Fruit fly (Drosophila melanogaster) S2 (cell line): ENCODE data around the gene CG6749.

Source experiments
- CG8478 ChIP-seq: fragments of >200 bp; optimal IDR thresholded peaks from 2 replicates; lab custom pipeline; 2018
- CTCF ChIP-seq, 2 experiments: fragments of >200 bp; optimal IDR thresholded peaks; 2 replicates each; lab custom pipeline; 2018

Gene CG6749

DNA sequence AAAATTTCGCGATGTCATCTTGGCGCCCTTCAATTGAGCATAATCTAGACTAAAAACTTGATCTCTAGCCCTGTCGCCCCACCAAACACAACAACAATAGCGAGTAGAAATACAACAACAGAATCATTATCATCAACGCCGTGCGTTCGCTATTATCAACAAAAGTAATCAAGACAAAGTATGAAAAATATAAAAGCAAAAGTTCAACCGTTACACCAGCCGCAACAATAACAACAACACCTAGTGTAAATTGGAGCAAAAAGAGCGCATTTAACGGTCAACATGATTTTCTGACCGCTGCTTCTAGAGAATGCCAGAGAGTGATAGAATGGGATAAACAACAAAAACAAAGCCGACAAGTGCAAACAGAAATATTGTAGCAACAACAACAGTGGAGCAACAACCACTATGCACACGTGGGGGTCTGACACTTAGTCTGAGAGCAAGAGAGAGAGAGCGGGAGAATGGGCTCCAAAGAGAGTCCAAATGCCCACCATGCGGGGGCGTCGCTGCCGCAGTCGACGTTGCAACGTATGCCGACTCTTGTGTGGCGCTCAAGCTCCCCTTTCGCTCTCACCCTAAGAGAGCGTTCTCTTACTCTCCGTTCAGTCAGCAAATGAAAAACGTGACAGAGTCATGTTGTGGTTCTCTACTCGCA, 41.2 kb downstream of the CG6749 start:
- no peak for TF ChIP-seq CTCF (optimal IDR thresholded peaks at IDR 0.05; lab: Kevin White, UChicago)
- TF ChIP-seq CG8478 (lab: Kevin White, UChicago): no peak

DNA sequence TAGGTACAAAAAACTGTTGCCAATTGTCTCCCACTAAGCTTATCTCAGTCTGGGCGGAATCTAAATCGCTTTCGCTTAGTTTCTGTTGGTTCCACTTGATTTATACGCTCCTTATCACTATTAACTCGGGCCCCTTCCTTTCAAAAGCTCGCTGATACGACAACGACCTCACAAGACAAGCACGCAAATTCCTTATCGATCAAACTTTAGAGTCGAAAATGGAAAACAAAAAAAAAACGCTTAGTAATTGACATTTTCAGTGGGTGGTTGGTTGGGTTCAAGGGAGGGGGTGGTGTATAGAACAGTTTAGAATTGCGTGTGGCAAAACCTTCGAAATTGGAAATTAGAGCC, 42.2 kb downstream of the CG6749 start:
- TF ChIP-seq CTCF (optimal IDR thresholded peaks at IDR 0.05; lab: Kevin White, UChicago) (no peak), CG8478 (lab: Kevin White, UChicago) (no peak)

DNA sequence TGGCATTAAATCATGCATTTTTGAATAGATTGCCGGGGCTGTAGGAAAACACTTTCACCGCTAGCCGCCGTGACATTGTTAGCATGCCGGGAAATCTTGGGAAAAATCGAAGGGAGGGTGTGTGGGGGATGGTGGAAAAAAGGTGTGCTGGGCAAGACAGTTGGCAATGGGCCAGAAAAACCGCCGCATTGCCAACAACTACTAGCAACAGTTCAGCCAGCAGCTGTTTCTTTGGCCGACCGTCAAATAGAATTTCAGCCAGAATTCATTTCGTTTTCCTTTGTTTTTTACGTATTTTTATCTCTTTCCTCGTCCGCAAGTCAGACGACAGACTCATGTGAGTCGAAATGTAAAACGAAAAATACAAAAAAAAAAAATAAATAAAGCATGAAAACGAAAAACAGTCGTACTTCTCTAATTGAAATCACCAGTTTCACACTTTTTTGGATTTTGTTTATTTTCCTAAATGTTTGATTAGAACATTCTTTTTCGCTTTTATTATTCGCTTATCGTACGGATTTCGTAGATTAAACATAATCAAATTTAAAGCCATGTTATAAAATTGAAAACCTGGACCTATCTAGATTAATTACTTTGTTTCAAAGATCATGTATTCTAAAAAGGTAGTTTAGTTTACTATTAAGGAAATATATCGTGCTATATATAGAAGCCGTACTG, 42.7 kb downstream of the CG6749 start:
- TF ChIP-seq CG8478 (lab: Kevin White, UChicago): no peak
- no peak for TF ChIP-seq CTCF (optimal IDR thresholded peaks at IDR 0.05; lab: Kevin White, UChicago)

DNA sequence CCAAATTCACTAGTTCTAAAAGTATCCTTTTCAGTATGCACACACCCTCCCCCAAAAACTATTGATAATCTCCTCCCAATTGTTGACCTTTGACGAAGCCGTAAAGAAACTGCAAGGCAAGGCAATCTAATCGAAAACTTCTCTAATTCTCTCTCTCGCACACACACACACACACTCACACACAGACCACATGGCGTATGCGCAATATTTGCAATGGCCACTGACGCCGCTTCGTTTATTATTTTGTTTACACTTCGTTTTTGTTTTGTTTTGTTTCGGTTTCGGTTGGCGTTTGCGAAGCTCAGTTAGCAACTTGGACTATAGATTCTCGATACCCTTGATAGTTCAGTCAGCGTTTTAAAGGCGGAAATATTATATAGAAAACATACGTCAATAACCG, 43.8 kb downstream of the CG6749 start:
- TF ChIP-seq CG8478 (lab: Kevin White, UChicago) (no peak), CTCF (optimal IDR thresholded peaks at IDR 0.05; lab: Kevin White, UChicago) (no peak)

DNA sequence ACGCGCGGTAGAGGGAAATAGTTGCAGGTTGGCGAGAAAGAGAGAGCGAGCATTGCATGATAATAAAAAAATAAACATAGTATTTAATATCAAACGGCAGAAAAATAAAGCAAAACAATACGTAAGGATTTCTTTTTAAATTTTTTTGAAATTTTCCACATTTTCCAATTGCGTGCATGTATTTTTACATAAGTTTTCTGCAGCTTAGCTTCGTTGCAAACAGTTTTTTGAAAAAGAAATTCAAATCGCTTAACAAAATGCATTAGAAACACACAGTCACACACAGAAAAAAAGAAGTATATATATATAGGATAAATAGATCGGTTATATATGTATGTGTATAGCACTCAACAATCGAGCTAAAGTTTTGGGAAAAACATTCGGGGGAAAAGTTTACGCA, 44.9 kb downstream of the CG6749 start:
- TF ChIP-seq CG8478 (lab: Kevin White, UChicago) (no peak), CTCF (optimal IDR thresholded peaks at IDR 0.05; lab: Kevin White, UChicago) (no peak)

DNA sequence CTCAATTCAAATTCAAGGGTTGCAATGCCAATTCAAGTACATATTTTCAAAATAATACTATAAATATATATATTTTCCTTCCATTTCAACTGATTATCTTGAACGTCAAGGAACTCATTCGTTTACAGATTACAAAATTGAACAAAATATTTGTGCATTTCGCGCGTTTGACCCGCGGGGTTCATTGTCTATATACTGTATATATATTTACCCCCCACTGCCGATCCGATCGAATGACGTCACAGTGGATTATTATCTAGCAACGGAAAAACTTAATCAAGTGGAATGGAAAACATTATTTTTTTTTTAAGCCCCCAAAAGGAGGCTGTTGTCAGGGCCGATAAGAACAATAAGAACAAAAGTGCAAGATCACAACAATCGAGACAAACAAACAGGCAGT, 46.1 kb downstream of the CG6749 start:
- no peak for TF ChIP-seq CG8478 (lab: Kevin White, UChicago)
- TF ChIP-seq CTCF (optimal IDR thresholded peaks at IDR 0.05; lab: Kevin White, UChicago): no peak

DNA sequence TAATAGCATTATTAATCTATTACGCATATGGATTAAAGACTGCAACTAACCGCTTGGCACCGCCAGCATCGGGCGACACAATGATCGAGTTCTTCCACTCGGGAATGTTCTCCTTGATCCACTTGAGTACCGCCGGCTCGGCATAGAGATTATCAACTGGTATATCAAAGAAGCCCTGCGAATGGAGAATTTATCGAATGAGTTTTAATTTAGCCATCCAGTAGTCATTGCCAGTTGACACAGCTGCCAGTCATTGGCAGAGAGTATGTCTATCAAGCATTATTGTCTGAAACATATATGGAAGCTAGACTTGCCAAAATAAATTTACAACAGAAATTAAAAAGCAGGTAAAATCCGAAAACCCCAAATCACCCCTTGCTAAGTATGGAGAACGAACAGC, 48.7 kb downstream of the CG6749 start, which contains the start of gene CG16719:
TSS of gene CG16719 (plus strand) at position 301 of the 400 bp plus-strand sequence.
- TF ChIP-seq CTCF (optimal IDR thresholded peaks at IDR 0.05; lab: Kevin White, UChicago) (no peak), CG8478 (lab: Kevin White, UChicago) (no peak)
